Worm (Caenorhabditis elegans) whole organism, early embryonic: ENCODE results near the gene F11C7.7.

Experiments
- B0310.2 ChIP-seq: sonication (generic microtip); optimal IDR thresholded peaks from 2 replicates; lab custom pipeline; 2016; ENCODE audit warnings: mild to moderate bottlenecking, missing genetic modification characterization, missing compliant biosample characterization
- F13C5.2 ChIP-seq: sonication (generic microtip); optimal IDR thresholded peaks from 2 replicates; lab custom pipeline; 2017; ENCODE audit warnings: mild to moderate bottlenecking, missing genetic modification characterization, inconsistent platforms, missing compliant biosample characterization
- aly-1 ChIP-seq: sonication (generic microtip); optimal IDR thresholded peaks from 2 replicates; lab custom pipeline; 2016; ENCODE audit warnings: missing genetic modification characterization, missing compliant biosample characterization
- ama-1 ChIP-seq: fragments of 150-350 bp; optimal IDR thresholded peaks from 2 replicates; lab custom pipeline; 2014
- ceh-13 ChIP-seq: fragments of 200-800 bp; sonication (Bioruptor generic); optimal IDR thresholded peaks from 2 replicates; lab custom pipeline; 2018; ENCODE audit warnings: mild to moderate bottlenecking, missing genetic modification characterization, missing compliant biosample characterization
- ceh-36 ChIP-seq: sonication (generic microtip); optimal IDR thresholded peaks from 2 replicates; lab custom pipeline; 2016; ENCODE audit warnings: missing genetic modification characterization, inconsistent platforms, missing compliant biosample characterization
- ets-7 ChIP-seq: sonication (generic microtip); optimal IDR thresholded peaks from 2 replicates; lab custom pipeline; 2016; ENCODE audit warnings: missing genotype, missing genetic modification characterization, missing compliant biosample characterization
- flt-1 ChIP-seq: fragments of 200-800 bp; sonication (Bioruptor generic); IDR thresholded peaks from 2 replicates; pipeline ENCODE4 v1.3.6; 2022; ENCODE audit warnings: missing genetic modification characterization, missing compliant biosample characterization
- hmbx-1 ChIP-seq: sonication (generic microtip); optimal IDR thresholded peaks from 2 replicates; lab custom pipeline; 2016; ENCODE audit warnings: mild to moderate bottlenecking, missing genetic modification characterization, missing compliant biosample characterization
- hmg-4 ChIP-seq: fragments of 200-800 bp; sonication (Bioruptor generic); optimal IDR thresholded peaks from 2 replicates; lab custom pipeline; 2018; ENCODE audit warnings: mild to moderate bottlenecking, missing genetic modification characterization, missing compliant biosample characterization
- hnd-1 ChIP-seq: sonication (generic microtip); optimal IDR thresholded peaks from 2 replicates; lab custom pipeline; 2016; ENCODE audit warnings: missing genetic modification characterization, missing compliant biosample characterization
- pes-1 ChIP-seq: fragments of 200-800 bp; sonication (Bioruptor generic); IDR thresholded peaks from 2 replicates; pipeline ENCODE4 v1.3.6; 2022; ENCODE audit warnings: missing genetic modification reagents, missing genetic modification characterization, missing compliant biosample characterization
- scrt-1 ChIP-seq: fragments of 200-800 bp; sonication (Bioruptor generic); IDR thresholded peaks from 2 replicates; pipeline ENCODE4 v1.3.6; 2022; ENCODE audit warnings: missing genetic modification characterization, missing compliant biosample characterization
- sea-1 ChIP-seq: fragments of 200-800 bp; sonication (Bioruptor generic); conservative IDR thresholded peaks from 2 replicates; pipeline ENCODE4 v1.3.6; 2022; ENCODE audit warnings: missing genetic modification characterization, missing compliant biosample characterization
- tbx-11 ChIP-seq: fragments of 200-800 bp; sonication (Bioruptor generic); IDR thresholded peaks from 2 replicates; pipeline ENCODE4 v1.3.6; 2022; ENCODE audit warnings: missing genetic modification characterization, missing compliant biosample characterization
- tbx-37 ChIP-seq: fragments of 200-800 bp; sonication (Bioruptor generic); conservative IDR thresholded peaks from 2 replicates; pipeline ENCODE4 v1.3.6; 2022; ENCODE audit warnings: missing genetic modification reagents, missing genetic modification characterization, missing compliant biosample characterization
- tra-4 ChIP-seq: sonication (generic microtip); optimal IDR thresholded peaks from 2 replicates; lab custom pipeline; 2017; ENCODE audit warnings: missing genetic modification characterization, missing compliant biosample characterization

F11C7.7 gene

DNA sequence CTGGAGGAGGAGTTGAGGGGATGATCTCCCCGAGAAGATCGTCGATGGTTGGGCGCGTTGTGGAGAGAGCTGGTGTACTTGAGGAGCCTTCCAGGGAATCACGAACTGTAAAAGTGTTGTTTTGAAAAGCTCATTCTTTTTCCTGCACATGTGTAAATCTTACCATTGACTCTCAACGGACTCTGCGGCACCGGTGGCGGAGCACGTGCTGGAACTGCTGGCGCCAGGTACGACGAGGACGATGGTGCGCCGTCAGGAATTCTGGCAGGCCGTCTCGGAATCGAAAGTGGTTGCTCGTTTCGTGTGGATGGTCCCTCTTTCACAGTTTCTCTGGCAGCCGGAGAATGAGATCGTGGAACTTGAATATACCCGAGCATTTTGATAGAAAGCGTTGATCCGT, 14.1 kb upstream of the F11C7.7 start:
- TF ChIP-seq ets-7 (tag; lab: Kevin White, UChicago) = no peak
- TF ChIP-seq flt-1 (GFP tag; lab: Robert Waterston, UW) = no peak
- no peak for TF ChIP-seq hmg-4
- no peak for TF ChIP-seq hnd-1 (tag; lab: Kevin White, UChicago)
- TF ChIP-seq hmbx-1 = no peak
- TF ChIP-seq F13C5.2 (tag; lab: Kevin White, UChicago) = no peak
- TF ChIP-seq B0310.2 (tag; lab: Kevin White, UChicago) = no peak
- TF ChIP-seq tbx-37 (GFP tag; lab: Robert Waterston, UW) = no peak
- no peak for TF ChIP-seq tbx-11 (GFP tag; lab: Robert Waterston, UW)
- TF ChIP-seq sea-1 = no peak
- TF ChIP-seq ceh-13 (GFP tag; lab: Kevin White, UChicago) = no peak

DNA sequence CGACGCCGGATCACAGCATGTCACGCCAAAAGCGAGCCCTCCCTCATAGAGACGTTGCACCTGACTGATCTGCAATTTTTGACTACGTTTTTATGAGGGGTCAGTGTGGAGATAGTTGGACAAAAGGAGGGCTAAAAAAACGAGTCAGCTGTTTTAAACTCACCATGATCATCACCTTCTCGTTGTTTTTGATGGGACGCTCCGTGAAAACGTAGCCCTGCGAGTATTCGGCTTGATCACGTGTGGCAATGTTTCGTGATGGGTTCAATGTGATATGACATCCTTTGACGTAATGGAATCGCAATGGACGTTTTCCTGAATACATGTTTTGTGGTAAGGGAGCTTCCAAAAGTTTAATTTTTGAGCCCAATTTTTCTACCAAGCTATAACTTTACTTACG, 13.3 kb upstream of the F11C7.7 start:
- no peak for TF ChIP-seq tbx-11 (GFP tag; lab: Robert Waterston, UW)
- TF ChIP-seq ets-7 (tag; lab: Kevin White, UChicago) = no peak
- no peak for TF ChIP-seq sea-1
- TF ChIP-seq aly-1 = no peak
- no peak for TF ChIP-seq ceh-36
- no peak for TF ChIP-seq F13C5.2 (tag; lab: Kevin White, UChicago)
- no peak for TF ChIP-seq B0310.2 (tag; lab: Kevin White, UChicago)
- TF ChIP-seq hnd-1 (tag; lab: Kevin White, UChicago) = no peak
- no peak for TF ChIP-seq tra-4
- no peak for TF ChIP-seq flt-1 (GFP tag; lab: Robert Waterston, UW)
- no peak for TF ChIP-seq hmg-4
- TF ChIP-seq pes-1 (GFP tag; lab: Robert Waterston, UW) = no peak
- TF ChIP-seq ceh-13 (GFP tag; lab: Kevin White, UChicago) = no peak
- no peak for TF ChIP-seq hmbx-1
- TF ChIP-seq tbx-37 (GFP tag; lab: Robert Waterston, UW) = no peak

DNA sequence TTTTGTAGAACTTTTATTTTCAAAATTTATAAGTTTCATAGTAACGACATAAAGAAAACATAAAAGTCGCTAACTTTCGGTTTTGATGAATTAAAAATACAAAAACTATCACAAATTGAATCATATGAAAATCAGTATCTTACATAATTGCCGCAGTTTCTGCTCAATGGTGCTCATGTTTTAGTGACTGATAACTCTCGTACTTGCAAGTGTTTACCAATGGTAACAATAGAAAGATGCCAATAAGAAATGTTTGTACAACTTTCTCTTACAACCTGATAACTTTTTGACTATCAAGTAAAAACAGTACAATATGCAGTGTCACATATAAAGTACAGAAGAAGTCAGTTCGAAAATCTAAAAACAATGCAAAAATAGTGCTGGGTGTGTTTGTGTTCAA, 12.3 kb upstream of the F11C7.7 start:
- TF ChIP-seq tbx-11 (GFP tag; lab: Robert Waterston, UW) = no peak
- no peak for TF ChIP-seq hmg-4
- no peak for TF ChIP-seq pes-1 (GFP tag; lab: Robert Waterston, UW)
- no peak for TF ChIP-seq flt-1 (GFP tag; lab: Robert Waterston, UW)
- TF ChIP-seq scrt-1 (GFP tag; lab: Robert Waterston, UW) = no peak
- TF ChIP-seq ceh-13 (GFP tag; lab: Kevin White, UChicago) = no peak
- TF ChIP-seq aly-1 = no peak

DNA sequence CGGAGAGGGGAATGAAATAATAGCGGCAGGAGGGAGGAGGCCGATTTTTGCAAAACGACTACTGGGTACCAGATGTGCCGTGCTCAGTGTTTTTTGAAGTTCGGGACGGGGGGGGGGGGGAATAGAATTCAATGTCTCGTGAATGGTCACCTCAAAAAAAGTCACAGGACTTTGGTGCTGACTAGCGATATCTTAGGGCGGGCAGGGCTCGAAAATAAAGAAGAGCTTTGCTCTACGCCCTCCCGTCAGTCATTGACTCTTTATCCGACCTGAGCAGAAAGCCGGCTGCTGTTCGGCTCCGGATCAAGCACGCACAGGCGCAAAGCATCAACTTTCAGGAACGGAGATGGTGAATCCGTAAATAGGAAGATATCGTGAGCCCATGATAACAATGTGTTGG, 7.9 kb upstream of the F11C7.7 start:
- TF ChIP-seq B0310.2 (tag; lab: Kevin White, UChicago) = no peak

DNA sequence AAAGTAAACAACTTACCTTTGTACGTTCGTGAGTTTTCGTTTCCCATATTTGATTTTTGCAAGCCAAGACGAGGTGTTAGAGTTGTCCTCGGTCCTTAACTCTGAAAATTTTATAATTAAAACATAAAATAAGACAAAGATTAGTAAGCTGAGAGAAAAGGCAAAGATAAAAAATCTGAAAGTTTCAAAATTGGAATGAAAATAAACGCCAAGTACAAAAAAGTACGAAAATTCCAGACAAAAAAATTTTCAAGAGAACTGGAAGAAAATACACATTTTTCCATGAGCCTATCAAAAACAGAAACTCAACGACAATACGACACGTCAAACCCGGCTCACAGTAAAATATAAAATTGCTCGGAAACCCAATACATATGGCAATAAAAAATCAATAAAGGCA, 6.9 kb upstream of the F11C7.7 start, which contains the start of gene F10D7.5:
TSS of gene F10D7.5 (minus strand) at position 101 of the 400 bp plus-strand sequence.
- TF ChIP-seq pes-1 (GFP tag; lab: Robert Waterston, UW) (no peak), ama-1 (lab: Kevin White, UChicago) (no peak), hnd-1 (tag; lab: Kevin White, UChicago) (no peak), ceh-13 (GFP tag; lab: Kevin White, UChicago) (no peak), hmg-4 (no peak), ceh-36 (no peak), sea-1 (no peak), ets-7 (tag; lab: Kevin White, UChicago) (no peak), tra-4 (no peak), scrt-1 (GFP tag; lab: Robert Waterston, UW) (no peak), tbx-11 (GFP tag; lab: Robert Waterston, UW) (no peak), flt-1 (GFP tag; lab: Robert Waterston, UW) (no peak), F13C5.2 (tag; lab: Kevin White, UChicago) (no peak), tbx-37 (GFP tag; lab: Robert Waterston, UW) (no peak), aly-1 (no peak), B0310.2 (tag; lab: Kevin White, UChicago) (no peak), hmbx-1 (no peak)

DNA sequence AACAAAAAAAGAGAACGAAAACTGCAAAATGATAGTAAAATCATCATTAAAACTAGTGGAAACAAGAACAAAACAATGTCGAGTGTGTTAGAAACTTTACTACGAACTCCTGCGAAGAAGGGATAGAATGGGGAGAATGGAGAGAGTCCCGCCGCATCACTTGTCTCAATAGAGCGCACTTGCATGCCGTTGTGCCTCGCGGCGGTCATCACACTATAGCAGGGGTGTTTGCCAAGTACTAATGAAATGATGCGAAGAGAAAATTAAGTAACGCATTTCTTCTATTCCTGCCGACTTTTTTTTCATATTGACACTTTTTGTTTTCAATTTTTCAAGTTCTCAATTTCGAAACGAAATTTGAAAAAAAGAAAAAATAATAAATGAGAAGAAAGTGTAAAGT, 6.2 kb upstream of the F11C7.7 start:
- TF ChIP-seq hmg-4 = peak; percentile 60
- TF ChIP-seq ceh-13 (GFP tag; lab: Kevin White, UChicago) = no peak
- peak; percentile 71 for TF ChIP-seq F13C5.2 (tag; lab: Kevin White, UChicago)

DNA sequence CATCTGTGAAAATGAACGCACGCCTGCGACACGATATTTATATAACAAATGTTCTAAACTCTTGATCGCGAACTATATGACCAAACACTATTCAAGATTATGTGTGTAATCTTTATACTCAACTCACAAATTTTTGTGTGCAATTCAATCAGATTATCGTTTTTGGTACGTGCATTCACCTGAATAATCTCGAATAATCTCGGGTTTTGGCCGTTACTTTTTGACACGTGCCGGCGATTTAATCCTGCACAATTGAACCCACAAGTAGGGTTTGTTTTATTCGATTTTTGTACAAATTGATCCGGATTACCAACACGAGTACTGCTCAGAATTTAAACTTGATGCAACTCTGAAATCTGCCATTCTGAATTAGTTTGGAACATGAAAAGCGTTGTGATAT, 1.9 kb upstream of the F11C7.7 start, which contains the start of the genes vap-1 and F11C7.2:
TSS of gene vap-1 (minus strand) at position 101 of the 400 bp plus-strand sequence.
TSS of gene F11C7.2 (plus strand) at position 359 of the 400 bp plus-strand sequence.
- TF ChIP-seq sea-1 (no peak), hmbx-1 (no peak), tbx-11 (GFP tag; lab: Robert Waterston, UW) (no peak), ets-7 (tag; lab: Kevin White, UChicago) (no peak), hnd-1 (tag; lab: Kevin White, UChicago) (no peak), aly-1 (no peak), B0310.2 (tag; lab: Kevin White, UChicago) (no peak), ceh-36 (no peak), pes-1 (GFP tag; lab: Robert Waterston, UW) (no peak), scrt-1 (GFP tag; lab: Robert Waterston, UW) (no peak), F13C5.2 (tag; lab: Kevin White, UChicago) (no peak), hmg-4 (no peak), ceh-13 (GFP tag; lab: Kevin White, UChicago) (no peak), tra-4 (no peak), ama-1 (lab: Kevin White, UChicago) (no peak), tbx-37 (GFP tag; lab: Robert Waterston, UW) (no peak)

DNA sequence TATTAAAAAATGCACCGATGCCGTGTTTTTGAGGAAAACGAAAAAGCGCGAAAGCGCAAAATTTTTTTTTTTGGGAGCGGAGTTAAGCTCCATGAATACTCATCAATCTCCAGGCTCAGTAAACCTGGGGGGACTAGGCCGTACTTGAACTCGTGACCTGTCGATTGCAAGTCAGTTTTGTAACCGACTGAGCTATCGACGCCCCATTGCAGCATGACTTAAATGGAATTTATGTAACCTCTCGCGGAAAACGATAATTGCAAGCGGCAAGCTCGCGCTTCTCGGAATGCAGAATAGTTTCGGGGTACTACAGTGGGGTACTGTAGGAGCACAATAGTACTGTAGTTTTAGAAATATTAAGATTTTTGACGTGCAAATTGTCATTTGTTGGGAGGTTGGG, 2.0 kb downstream of the F11C7.7 start:
- TF ChIP-seq flt-1 (GFP tag; lab: Robert Waterston, UW) = no peak
- TF ChIP-seq hmbx-1 = no peak
- no peak for TF ChIP-seq F13C5.2 (tag; lab: Kevin White, UChicago)
- no peak for TF ChIP-seq hnd-1 (tag; lab: Kevin White, UChicago)
- TF ChIP-seq tbx-37 (GFP tag; lab: Robert Waterston, UW) = no peak
- no peak for TF ChIP-seq pes-1 (GFP tag; lab: Robert Waterston, UW)
- no peak for TF ChIP-seq ceh-36
- no peak for TF ChIP-seq hmg-4
- TF ChIP-seq aly-1 = no peak
- no peak for TF ChIP-seq tra-4
- no peak for TF ChIP-seq ets-7 (tag; lab: Kevin White, UChicago)
- TF ChIP-seq sea-1 = no peak
- no peak for TF ChIP-seq B0310.2 (tag; lab: Kevin White, UChicago)
- no peak for TF ChIP-seq ama-1 (lab: Kevin White, UChicago)
- no peak for TF ChIP-seq scrt-1 (GFP tag; lab: Robert Waterston, UW)
- TF ChIP-seq tbx-11 (GFP tag; lab: Robert Waterston, UW) = no peak
- TF ChIP-seq ceh-13 (GFP tag; lab: Kevin White, UChicago) = no peak
